Fruit fly (Drosophila melanogaster) whole organism: Measurements from ENCODE around the gene Pitslre.

Experiments used
- CG8478 ChIP-seq: fragments of >200 bp; optimal IDR thresholded peaks from 2 replicates; lab custom pipeline; 2018; ENCODE audit warnings: inconsistent platforms
- Dll ChIP-seq: fragments of >200 bp; optimal IDR thresholded peaks from 2 replicates; lab custom pipeline; 2017
- EcR ChIP-seq, 2 experiments: fragments of >200 bp; optimal IDR thresholded peaks; 2 replicates each; lab custom pipeline; 2017; ENCODE audit warnings: missing biosample characterization in 2 of 2, missing genetic modification characterization in 2 of 2, missing genetic modification reagents in 2 of 2
- pan ChIP-seq: fragments of >200 bp; optimal IDR thresholded peaks from 2 replicates; lab custom pipeline; 2017
- psq ChIP-seq: fragments of >200 bp; optimal IDR thresholded peaks from 2 replicates; lab custom pipeline; 2017
- usp ChIP-seq: fragments of >200 bp; optimal IDR thresholded peaks from 2 replicates; lab custom pipeline; 2017; ENCODE audit warnings: missing biosample characterization, missing genetic modification characterization, mixed read lengths

Pitslre gene

DNA sequence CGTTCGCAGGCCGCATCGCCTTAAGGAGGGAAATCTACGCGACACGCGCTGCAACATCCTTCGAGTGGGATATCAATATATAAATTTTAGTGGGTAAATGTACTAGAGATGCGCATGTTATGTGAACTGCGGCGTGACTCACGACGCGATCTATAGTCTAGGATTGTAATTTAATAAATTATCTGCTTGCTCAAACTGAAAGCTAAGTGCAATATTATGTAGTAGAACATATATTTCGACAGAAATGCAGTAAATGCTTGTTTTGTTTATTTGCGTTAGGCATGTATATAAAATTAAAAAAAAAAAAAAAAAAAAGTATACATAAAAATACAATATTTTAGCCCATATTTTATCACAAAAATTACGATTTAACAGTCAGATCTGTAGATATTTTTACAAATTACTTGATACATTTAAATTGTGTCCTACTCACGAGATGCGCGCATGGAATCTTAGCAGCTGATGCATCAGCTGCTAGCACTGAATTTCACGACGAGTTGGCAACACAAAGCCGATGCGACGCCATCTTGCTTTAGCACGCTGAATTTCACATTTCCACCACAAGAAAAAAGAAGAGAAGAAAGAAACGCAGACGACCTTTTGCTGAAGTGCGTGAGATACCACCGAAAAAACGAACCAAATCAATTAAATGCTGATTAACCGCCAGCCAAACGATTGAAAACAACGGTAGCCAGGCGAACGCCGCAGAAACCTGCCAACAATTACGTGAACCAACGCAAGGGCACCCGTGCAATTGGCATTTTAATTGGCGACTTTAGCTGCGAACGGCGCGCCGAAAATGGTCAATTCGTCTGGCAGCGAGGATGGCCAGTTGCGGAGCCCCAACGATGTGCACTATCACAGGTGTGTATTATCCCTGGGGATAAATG, at the start of gene Pitslre, which contains the start of gene CG4042:
TSS of gene Pitslre (plus strand) at position 528 of the 890 bp plus-strand sequence.
TSS of gene CG4042 (minus strand) at position 507 of the 890 bp plus-strand sequence.
- no peak for TF ChIP-seq Dll
- TF ChIP-seq CG8478 (lab: Kevin White, UChicago), result no peak

DNA sequence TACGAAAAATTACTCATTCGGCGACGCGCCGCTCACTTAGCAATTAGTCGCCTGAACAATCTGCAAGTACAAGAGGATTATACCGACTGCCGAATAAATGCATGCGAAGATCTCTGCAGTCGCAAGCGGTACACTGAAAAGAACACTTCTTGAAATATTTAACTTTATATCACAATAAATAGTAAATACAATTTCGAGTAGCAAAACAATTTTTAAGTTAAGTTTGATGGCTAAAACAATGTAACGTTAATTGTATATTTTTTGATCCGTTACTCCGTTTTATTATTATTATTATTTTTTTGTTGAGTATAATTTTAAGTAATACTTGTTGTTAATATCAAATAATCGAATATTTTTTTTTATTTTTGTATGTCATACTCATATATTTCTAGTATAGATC, 41.9 kb upstream of the Pitslre start:
- no peak for TF ChIP-seq EcR (GFP tag; optimal IDR thresholded peaks at IDR 0.05; lab: Kevin White, UChicago)
- TF ChIP-seq usp (GFP tag; lab: Kevin White, UChicago), result no peak
- TF ChIP-seq Dll, result no peak
- TF ChIP-seq psq (lab: Kevin White, UChicago), result no peak
- TF ChIP-seq pan, result no peak
- no peak for TF ChIP-seq CG8478 (lab: Kevin White, UChicago)

DNA sequence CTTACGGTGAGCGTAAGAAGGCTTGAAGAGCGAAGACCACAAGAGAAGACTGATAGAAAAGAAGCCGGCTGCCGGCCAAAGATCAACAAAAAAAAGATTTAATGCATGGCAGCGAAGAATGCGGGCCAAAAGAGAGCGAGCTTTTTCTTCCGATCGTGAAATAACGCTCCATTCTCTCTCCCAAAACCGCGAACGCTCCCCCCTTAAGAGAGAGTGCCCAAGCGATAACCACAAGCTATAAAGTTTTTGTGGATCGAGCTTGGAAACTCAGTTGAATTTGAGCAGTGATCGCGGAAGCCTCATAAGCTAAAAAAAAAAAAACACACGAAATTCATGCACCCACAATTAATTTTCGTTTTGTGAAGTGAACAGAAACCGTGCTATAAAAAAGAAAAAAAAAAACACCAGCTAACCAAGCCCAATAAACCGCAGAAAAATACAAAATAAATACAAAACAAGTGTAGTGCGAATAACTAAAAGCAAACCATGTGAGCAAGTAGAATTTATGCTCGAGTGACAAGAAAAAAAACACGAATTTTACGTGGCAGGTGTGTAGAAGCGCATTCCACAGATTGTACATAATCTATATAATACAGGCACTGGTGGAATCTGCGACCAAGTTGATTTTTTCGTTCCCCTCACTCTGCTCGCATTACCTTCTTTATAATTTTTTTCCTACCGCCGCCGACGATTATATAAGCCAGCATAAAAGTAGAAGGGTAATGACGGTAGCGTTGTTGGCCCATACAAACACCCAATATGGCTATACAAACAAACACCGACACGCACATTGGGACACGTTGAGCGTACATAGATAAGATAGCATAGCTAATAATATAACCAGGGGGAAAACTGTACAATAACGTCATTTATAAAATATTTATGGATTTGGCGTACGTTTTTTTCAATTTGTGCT, 40.7 kb upstream of the Pitslre start, which contains the start of gene CG13252:
TSS of gene CG13252 (plus strand) at position 269 of the 916 bp plus-strand sequence.
- TF ChIP-seq Dll (peak; percentile 84), CG8478 (lab: Kevin White, UChicago) (no peak)

DNA sequence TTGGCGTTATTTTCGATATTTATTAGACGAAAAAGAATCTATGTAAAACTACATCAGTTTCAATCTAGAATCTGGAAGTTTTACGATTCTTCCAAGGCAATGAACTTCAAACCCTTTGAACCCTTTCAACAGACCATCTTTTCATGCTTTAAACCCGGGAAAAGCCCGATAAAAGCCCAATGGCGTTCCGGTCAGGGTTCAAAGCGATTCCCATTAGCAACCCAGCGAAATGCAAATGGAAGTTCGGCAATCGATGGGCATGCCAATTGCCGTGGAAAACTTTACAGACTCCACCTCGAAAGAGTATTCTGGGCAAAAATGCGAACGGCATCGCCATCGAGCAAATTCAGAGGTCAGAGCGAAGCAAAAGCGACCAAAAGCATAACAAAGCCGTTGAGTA, 38.8 kb upstream of the Pitslre start:
- no peak for TF ChIP-seq Dll
- TF ChIP-seq usp (GFP tag; lab: Kevin White, UChicago), result no peak
- TF ChIP-seq pan, result no peak
- no peak for TF ChIP-seq EcR (GFP tag; optimal IDR thresholded peaks at IDR 0.05; lab: Kevin White, UChicago)
- TF ChIP-seq psq (lab: Kevin White, UChicago), result no peak
- no peak for TF ChIP-seq CG8478 (lab: Kevin White, UChicago)

DNA sequence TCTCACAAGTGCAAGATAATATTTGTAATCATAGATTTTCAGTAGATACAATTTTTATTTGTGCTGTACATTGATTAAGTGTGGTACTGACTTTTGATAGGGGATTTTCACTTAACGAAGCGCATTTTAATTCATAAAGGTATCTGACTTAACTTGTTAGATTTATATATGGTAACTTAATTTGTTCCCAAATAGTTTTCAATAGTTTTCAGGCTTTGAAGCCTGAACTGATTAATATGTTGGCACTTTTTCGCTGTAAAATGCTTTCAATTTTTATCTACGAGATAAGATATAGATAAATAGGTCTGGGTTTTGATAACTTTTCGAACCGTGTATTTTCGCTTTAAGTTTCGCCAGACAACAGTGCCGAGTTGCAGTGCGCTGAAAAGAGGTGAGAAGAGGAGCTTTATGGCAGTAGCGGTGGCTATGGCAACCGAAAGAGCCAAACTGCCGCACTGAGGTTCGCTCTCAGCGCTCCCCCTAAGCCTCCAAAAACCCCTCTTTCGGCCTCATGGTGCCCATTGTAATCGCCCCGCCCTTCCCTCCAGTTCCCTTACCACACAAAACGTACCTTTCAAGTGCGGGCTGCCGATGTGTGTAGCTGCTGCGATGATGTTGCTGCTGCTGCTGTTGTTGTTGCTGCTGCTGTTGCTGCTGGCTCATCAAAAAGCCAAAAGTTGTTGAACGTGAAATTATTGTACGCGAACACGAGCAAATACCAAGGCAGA, 37.6 kb upstream of the Pitslre start:
- TF ChIP-seq pan (no peak), psq (lab: Kevin White, UChicago) (no peak), EcR (GFP tag; optimal IDR thresholded peaks at IDR 0.05; lab: Kevin White, UChicago) (no peak)

DNA sequence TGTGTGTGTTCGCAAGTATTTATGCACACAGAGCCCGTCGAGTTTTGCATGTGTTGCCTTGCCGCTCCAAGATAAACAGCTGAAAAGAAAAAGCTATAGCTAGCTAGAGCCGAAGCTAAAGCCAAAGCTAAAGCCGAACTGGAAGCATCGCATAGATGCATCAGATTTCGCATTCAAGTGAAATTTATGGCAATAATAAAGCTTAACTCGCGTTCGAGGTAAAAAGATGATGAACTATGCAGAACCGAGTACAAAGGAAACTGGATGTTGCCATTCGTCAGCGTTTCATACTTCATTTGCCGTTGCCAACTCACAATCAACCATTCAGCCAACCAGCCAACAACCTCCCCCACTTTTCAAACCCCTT, 37.1 kb upstream of the Pitslre start:
- TF ChIP-seq psq (lab: Kevin White, UChicago) (no peak), pan (no peak), EcR (GFP tag; optimal IDR thresholded peaks at IDR 0.05; lab: Kevin White, UChicago) (no peak), Dll (no peak), CG8478 (lab: Kevin White, UChicago) (no peak), usp (GFP tag; lab: Kevin White, UChicago) (no peak)

DNA sequence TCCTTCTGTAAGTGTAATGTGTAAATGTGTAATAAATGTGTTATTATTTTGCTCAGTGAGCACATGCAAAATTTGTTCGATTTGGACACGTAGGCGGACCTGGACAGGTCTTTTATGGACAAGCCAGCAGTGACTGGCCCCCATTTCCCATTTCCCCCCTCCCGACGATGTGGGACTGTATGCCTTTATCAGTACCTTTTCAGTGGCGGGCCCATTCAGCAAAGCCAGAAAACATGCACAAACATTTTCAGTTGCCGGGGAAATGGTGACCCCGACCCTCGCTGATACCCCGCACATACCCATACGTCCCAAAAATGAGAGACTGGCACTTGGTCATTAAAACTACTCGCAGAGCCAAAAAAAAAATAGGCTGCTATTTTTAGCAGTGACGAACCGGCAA, 35.1 kb upstream of the Pitslre start:
- TF ChIP-seq usp (GFP tag; lab: Kevin White, UChicago) (no peak), psq (lab: Kevin White, UChicago) (no peak), pan (no peak)

DNA sequence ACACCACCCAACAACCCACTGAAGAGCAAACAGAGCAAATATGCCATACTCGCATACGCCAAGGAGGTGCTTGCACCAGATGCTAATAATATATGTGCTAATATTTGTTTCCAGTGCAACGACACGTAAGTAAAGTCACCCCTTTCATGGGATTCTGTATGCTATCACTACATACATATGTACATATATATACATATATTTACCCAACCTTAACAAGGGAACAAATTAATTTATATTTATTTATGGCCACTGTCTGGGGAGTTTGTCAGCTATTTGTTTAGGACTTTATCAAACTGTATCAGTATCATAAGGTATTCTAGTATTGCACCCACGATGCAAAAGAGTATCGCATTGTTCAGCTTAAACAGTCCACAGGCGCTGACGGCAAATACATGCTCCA, 34.0 kb upstream of the Pitslre start:
- TF ChIP-seq EcR (GFP tag; optimal IDR thresholded peaks at IDR 0.05; lab: Kevin White, UChicago) (no peak), usp (GFP tag; lab: Kevin White, UChicago) (no peak), pan (no peak), psq (lab: Kevin White, UChicago) (no peak), CG8478 (lab: Kevin White, UChicago) (no peak), Dll (no peak)

DNA sequence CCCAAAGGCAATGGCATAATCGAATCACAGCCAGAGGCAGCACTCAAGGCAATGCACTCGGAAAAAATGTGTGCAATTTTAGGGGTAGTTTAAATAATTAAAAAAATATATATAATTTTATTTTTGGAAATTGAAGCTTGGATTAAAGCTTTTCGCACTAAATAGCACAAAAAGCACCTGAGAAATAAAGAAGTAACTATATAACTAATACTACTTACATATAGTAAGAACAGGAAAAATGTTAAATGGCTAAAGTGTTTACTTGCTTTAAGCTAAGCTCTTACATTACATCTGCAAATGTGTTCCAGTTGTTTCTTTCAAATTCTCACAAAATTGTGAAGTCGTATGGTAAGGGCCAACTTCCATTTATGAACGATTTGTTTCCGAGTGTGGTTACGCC, 31.9 kb upstream of the Pitslre start, which contains the start of gene Gr77a:
TSS of gene Gr77a (minus strand) at position 17 of the 400 bp plus-strand sequence.
- TF ChIP-seq pan (no peak), EcR (GFP tag; optimal IDR thresholded peaks at IDR 0.05; lab: Kevin White, UChicago) (no peak), CG8478 (lab: Kevin White, UChicago) (no peak), Dll (no peak), psq (lab: Kevin White, UChicago) (no peak), usp (GFP tag; lab: Kevin White, UChicago) (no peak)

DNA sequence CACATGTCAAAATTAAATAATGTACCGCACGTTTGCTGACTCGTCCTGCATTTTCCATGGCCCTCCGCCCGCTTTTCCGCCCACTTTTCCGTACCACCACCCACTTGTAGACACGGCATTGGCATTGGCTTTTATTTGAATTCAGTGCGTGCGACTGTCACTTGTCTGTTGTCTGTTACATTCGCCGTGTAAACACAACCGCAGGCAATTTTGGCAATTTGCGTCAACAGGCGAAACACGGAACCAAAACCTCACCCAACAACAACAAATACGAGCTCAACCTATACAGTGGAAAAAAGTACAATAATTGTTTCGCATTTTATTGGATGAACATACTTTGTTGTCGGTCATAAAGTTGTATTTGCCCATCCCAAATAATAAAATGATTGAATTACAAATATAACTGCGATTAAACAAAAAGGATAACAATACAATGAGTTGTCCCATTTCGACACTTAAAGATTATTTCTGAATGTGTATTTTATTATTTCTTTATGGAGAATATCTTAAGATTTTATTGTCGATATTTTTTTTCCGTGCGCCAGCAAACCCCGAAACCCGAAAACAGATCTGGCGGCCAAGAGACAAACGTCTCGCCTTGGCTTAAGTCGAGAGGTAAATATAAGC, 23.9 kb upstream of the Pitslre start:
- no peak for TF ChIP-seq usp (GFP tag; lab: Kevin White, UChicago)
- TF ChIP-seq CG8478 (lab: Kevin White, UChicago), result no peak
- no peak for TF ChIP-seq psq (lab: Kevin White, UChicago)
- TF ChIP-seq pan, result no peak
- no peak for TF ChIP-seq Dll
- no peak for TF ChIP-seq EcR (GFP tag; optimal IDR thresholded peaks at IDR 0.05; lab: Kevin White, UChicago)

DNA sequence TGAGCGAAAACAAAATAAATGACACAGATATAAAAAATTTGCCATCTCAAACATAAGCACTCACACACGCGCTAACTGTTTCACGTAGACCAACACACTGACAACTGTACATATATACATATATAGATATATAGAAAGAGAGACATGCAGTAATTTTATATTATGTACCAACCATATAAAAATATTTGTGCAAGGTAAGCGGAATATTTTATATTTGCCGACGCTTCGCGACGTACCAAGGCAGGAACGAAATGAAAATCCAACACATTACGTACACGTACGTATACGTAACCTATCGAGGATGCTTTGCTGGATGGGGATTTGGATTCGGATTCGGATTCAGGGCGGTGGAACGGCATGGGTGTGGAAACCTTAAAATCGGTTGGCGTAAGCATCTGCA, 22.8 kb upstream of the Pitslre start:
- TF ChIP-seq Dll (no peak), EcR (GFP tag; optimal IDR thresholded peaks at IDR 0.05; lab: Kevin White, UChicago) (no peak), usp (GFP tag; lab: Kevin White, UChicago) (no peak), CG8478 (lab: Kevin White, UChicago) (no peak), pan (no peak), psq (lab: Kevin White, UChicago) (no peak)
